Worm (Caenorhabditis elegans) whole organism, mixed stage, embryonic: ENCODE data around the gene irk-1.
A peak's percentile ranks its signal among the peaks of the same experiment; 100 is the strongest.

Experiments used
- M03D4.4 ChIP-seq: sonication (generic microtip); optimal IDR thresholded peaks from 2 replicates; lab custom pipeline; 2017; ENCODE audit warnings: mild to moderate bottlenecking, missing genetic modification characterization, missing compliant biosample characterization
- bed-3 ChIP-seq: fragments of 200-800 bp; sonication (Bioruptor generic); optimal IDR thresholded peaks from 3 replicates; lab custom pipeline; 2018; ENCODE audit warnings: mild to moderate bottlenecking, missing genetic modification characterization, moderate library complexity, missing compliant biosample characterization
- blmp-1 ChIP-seq: fragments of 150-350 bp; optimal IDR thresholded peaks from 2 replicates; lab custom pipeline; 2014; ENCODE audit warnings: missing biosample characterization, missing genetic modification characterization
- ceh-39 ChIP-seq: fragments of 150-350 bp; optimal IDR thresholded peaks from 2 replicates; lab custom pipeline; 2014; ENCODE audit warnings: missing biosample characterization, missing genetic modification characterization
- ceh-43 ChIP-seq: fragments of 200-800 bp; sonication (Bioruptor generic); optimal IDR thresholded peaks from 2 replicates; lab custom pipeline; 2018; ENCODE audit warnings: mild to moderate bottlenecking, missing genetic modification characterization, moderate library complexity, missing compliant biosample characterization
- ceh-83 ChIP-seq: fragments of 200-800 bp; sonication (Bioruptor generic); optimal IDR thresholded peaks from 2 replicates; lab custom pipeline; 2018; ENCODE audit warnings: mild to moderate bottlenecking, missing genetic modification characterization, missing compliant biosample characterization
- ces-1 ChIP-seq: fragments of 150-350 bp; optimal IDR thresholded peaks from 2 replicates; lab custom pipeline; 2014; ENCODE audit warnings: missing biosample characterization, missing genetic modification reagents, missing genetic modification characterization
- cnd-1 ChIP-seq: fragments of 200-800 bp; sonication (Bioruptor generic); optimal IDR thresholded peaks from 2 replicates; lab custom pipeline; 2018; ENCODE audit warnings: mild to moderate bottlenecking, missing genetic modification characterization, missing compliant biosample characterization
- drap-1 ChIP-seq: fragments of 200-800 bp; sonication (Bioruptor generic); optimal IDR thresholded peaks from 3 replicates; lab custom pipeline; 2018; ENCODE audit warnings: mild to moderate bottlenecking, missing genetic modification characterization, missing compliant biosample characterization
- elt-1 ChIP-seq: sonication (generic microtip); optimal IDR thresholded peaks from 2 replicates; lab custom pipeline; 2017; ENCODE audit warnings: missing genetic modification characterization, mild to moderate bottlenecking, missing compliant biosample characterization, antibody characterized with exemption, moderate library complexity, borderline replicate concordance; ENCODE audit not compliant: insufficient read depth
- elt-3 ChIP-seq: fragments of 150-350 bp; optimal IDR thresholded peaks from 2 replicates; lab custom pipeline; 2014; ENCODE audit warnings: missing biosample characterization, missing genetic modification characterization
- flh-1 ChIP-seq: fragments of 200-800 bp; sonication (Bioruptor generic); optimal IDR thresholded peaks from 2 replicates; lab custom pipeline; 2018; ENCODE audit warnings: mild to moderate bottlenecking, missing genetic modification characterization, moderate library complexity, missing compliant biosample characterization
- ham-2 ChIP-seq: fragments of 200-800 bp; sonication (Bioruptor generic); optimal IDR thresholded peaks from 2 replicates; lab custom pipeline; 2018; ENCODE audit warnings: mild to moderate bottlenecking, missing genetic modification characterization, missing compliant biosample characterization
- hlh-1 ChIP-seq: fragments of 150-350 bp; optimal IDR thresholded peaks from 2 replicates; lab custom pipeline; 2014; ENCODE audit warnings: missing biosample characterization, missing genetic modification reagents, missing genetic modification characterization
- lin-13 ChIP-seq: fragments of 150-350 bp; optimal IDR thresholded peaks from 2 replicates; lab custom pipeline; 2014; ENCODE audit warnings: missing biosample characterization, missing genetic modification characterization
- lin-32 ChIP-seq: fragments of 200-800 bp; sonication (Bioruptor generic); optimal IDR thresholded peaks from 2 replicates; lab custom pipeline; 2018; ENCODE audit warnings: mild to moderate bottlenecking, missing genetic modification characterization, missing compliant biosample characterization
- lsy-2 ChIP-seq: fragments of 150-350 bp; optimal IDR thresholded peaks from 2 replicates; lab custom pipeline; 2014; ENCODE audit warnings: missing biosample characterization, missing genetic modification characterization
- mab-5 ChIP-seq: fragments of 150-350 bp; optimal IDR thresholded peaks from 2 replicates; lab custom pipeline; 2014; ENCODE audit warnings: missing biosample characterization, missing genetic modification characterization
- mep-1 ChIP-seq: fragments of 150-350 bp; optimal IDR thresholded peaks from 2 replicates; lab custom pipeline; 2017; ENCODE audit warnings: missing biosample characterization, missing genetic modification reagents, missing genetic modification characterization, inconsistent platforms
- mls-2 ChIP-seq: sonication (generic microtip); optimal IDR thresholded peaks from 2 replicates; lab custom pipeline; 2016; ENCODE audit warnings: mild to moderate bottlenecking, missing genetic modification characterization, moderate library complexity, missing compliant biosample characterization
- nhr-12 ChIP-seq: fragments of 150-350 bp; optimal IDR thresholded peaks from 2 replicates; lab custom pipeline; 2014; ENCODE audit warnings: missing biosample characterization, missing genetic modification characterization
- nhr-2 ChIP-seq: fragments of 150-350 bp; optimal IDR thresholded peaks from 2 replicates; lab custom pipeline; 2014; ENCODE audit warnings: missing biosample characterization, missing genetic modification characterization
- nhr-237 ChIP-seq: fragments of 150-350 bp; optimal IDR thresholded peaks from 2 replicates; lab custom pipeline; 2014; ENCODE audit warnings: missing biosample characterization, missing genetic modification characterization
- nhr-28 ChIP-seq: fragments of 150-350 bp; optimal IDR thresholded peaks from 2 replicates; lab custom pipeline; 2014; ENCODE audit warnings: missing biosample characterization, missing genetic modification characterization
- nhr-76 ChIP-seq: sonication (generic microtip); optimal IDR thresholded peaks from 2 replicates; lab custom pipeline; 2017; ENCODE audit warnings: missing biosample characterization, missing genetic modification characterization
- pha-4 ChIP-seq: fragments of 150-350 bp; optimal IDR thresholded peaks from 2 replicates; lab custom pipeline; 2018; ENCODE audit warnings: missing biosample characterization, missing genetic modification reagents, missing genetic modification characterization
- sem-2 ChIP-seq: fragments of 200-800 bp; sonication (Bioruptor generic); optimal IDR thresholded peaks from 2 replicates; lab custom pipeline; 2018; ENCODE audit warnings: mild to moderate bottlenecking, missing genetic modification characterization, missing compliant biosample characterization
- snpc-4 ChIP-seq: fragments of 150-350 bp; optimal IDR thresholded peaks from 2 replicates; lab custom pipeline; 2014; ENCODE audit warnings: missing biosample characterization, missing genetic modification characterization
- sptf-1 ChIP-seq: sonication (generic microtip); optimal IDR thresholded peaks from 2 replicates; lab custom pipeline; 2017; ENCODE audit warnings: mild to moderate bottlenecking, missing genetic modification characterization, moderate library complexity, missing compliant biosample characterization
- tbx-8 ChIP-seq: fragments of 200-800 bp; sonication (Bioruptor generic); optimal IDR thresholded peaks from 2 replicates; lab custom pipeline; 2018; ENCODE audit warnings: mild to moderate bottlenecking, missing genetic modification characterization, moderate library complexity, missing compliant biosample characterization
- unc-120 ChIP-seq: sonication (generic microtip); optimal IDR thresholded peaks from 2 replicates; lab custom pipeline; 2017; ENCODE audit warnings: missing genetic modification characterization, missing compliant biosample characterization; ENCODE audit not compliant: poor library complexity, severe bottlenecking
- unc-39 ChIP-seq: fragments of 150-350 bp; optimal IDR thresholded peaks from 2 replicates; lab custom pipeline; 2014; ENCODE audit warnings: missing biosample characterization, missing genetic modification characterization
- unc-62 ChIP-seq: fragments of 150-350 bp; optimal IDR thresholded peaks from 2 replicates; lab custom pipeline; 2014; ENCODE audit warnings: missing biosample characterization, missing genetic modification reagents, missing genetic modification characterization
- zip-8 ChIP-seq: fragments of 150-350 bp; optimal IDR thresholded peaks from 2 replicates; lab custom pipeline; 2014; ENCODE audit warnings: missing biosample characterization, missing genetic modification characterization
- ztf-11 ChIP-seq: fragments of 150-350 bp; optimal IDR thresholded peaks from 2 replicates; lab custom pipeline; 2014; ENCODE audit warnings: missing biosample characterization, missing genetic modification characterization

The irk-1 gene

DNA sequence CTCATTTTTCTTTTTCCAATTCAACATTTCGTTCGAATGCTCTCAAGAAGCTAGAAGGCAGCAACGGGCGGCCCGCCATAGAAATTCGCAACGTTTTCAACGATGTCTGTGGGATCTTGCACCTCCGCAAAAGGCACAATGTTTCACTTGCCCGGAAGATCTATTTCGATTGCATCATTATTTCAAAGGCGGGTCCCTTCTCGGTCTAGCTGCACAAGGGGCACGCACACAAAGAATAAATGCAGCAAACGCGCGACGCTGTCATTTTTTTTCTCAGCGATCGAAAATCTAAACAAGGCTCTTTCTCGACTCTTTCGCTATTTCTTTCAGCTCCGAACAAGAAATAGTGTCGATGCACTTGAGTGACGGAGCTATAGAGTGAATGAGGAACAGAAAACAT lies 32.9 kb downstream of the irk-1 start:
- TF ChIP-seq ces-1 (GFP tag; lab: Kevin White, UChicago) = peak; percentile 1
- TF ChIP-seq ceh-43 = no peak

DNA sequence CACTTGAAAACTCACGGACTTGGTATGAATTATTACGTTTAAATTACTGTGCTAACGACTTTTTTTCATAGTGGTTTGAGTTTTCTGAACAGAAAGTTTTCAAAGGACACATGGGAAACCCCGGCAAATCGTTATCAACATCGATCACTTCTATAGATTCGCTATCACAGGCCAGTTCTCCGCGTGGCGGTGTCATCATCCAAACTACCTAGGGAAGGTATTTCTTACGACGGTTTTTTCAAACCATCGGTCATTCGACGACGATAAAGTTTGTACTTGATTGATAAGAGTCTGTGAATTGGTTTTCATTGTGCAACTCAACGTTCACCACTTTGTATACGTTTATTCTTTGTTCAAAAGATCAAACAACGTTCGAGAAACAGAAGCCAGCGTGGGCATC lies 33.4 kb downstream of the irk-1 start:
- TF ChIP-seq ceh-39 = no peak
- TF ChIP-seq nhr-28 = no peak
- TF ChIP-seq pha-4 (tag; lab: Kevin White, UChicago) = no peak
- no peak for TF ChIP-seq flh-1 (GFP tag; lab: Kevin White, UChicago)
- no peak for TF ChIP-seq nhr-76 (tag; lab: Kevin White, UChicago)
- no peak for TF ChIP-seq lsy-2 (tag; lab: Kevin White, UChicago)

DNA sequence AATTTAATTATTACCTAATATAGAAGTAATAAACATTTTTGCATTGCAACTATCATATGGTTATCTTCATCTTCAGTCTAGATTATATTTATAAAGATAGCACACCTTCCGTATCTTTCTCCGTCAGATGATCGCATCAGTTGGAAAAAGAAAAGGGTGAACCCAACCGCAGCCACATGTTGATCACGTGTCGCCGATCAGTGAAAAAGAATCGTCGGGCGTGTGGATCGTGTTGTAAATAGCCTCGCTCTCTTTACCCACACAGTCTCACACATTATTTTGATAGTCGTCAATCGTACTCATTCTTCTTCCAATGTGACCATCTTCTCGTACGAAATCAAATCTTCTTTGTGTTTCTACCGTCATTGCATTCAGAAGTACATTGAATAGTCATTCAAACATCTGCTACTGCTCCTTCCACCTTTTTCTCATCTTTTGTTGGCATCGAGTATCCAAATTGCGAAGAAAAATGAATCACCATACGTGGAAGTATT lies 34.0 kb downstream of the irk-1 start:
- TF ChIP-seq drap-1 (GFP tag; lab: Kevin White, UChicago) (no peak), cnd-1 (tag; lab: Kevin White, UChicago) (no peak), sptf-1 (tag; lab: Kevin White, UChicago) (no peak), ham-2 (GFP tag; lab: Kevin White, UChicago) (peak; percentile 58), zip-8 (no peak), blmp-1 (tag; lab: Kevin White, UChicago) (no peak), nhr-2 (tag; lab: Kevin White, UChicago) (no peak), mls-2 (tag; lab: Kevin White, UChicago) (no peak), unc-62 (GFP tag; lab: Kevin White, UChicago) (peak; percentile 82), lsy-2 (tag; lab: Kevin White, UChicago) (peak; percentile 10), nhr-76 (tag; lab: Kevin White, UChicago) (no peak), pha-4 (tag; lab: Kevin White, UChicago) (peak; percentile 42), lin-32 (GFP tag; lab: Kevin White, UChicago) (no peak), ces-1 (GFP tag; lab: Kevin White, UChicago) (no peak), unc-120 (tag; lab: Kevin White, UChicago) (peak; percentile 35), nhr-12 (tag; lab: Kevin White, UChicago) (no peak), tbx-8 (GFP tag; lab: Kevin White, UChicago) (peak; percentile 17), sem-2 (GFP tag; lab: Kevin White, UChicago) (no peak), lin-13 (tag; lab: Kevin White, UChicago) (no peak), nhr-28 (no peak), ceh-39 (no peak), nhr-237 (tag; lab: Kevin White, UChicago) (peak; percentile 36), mab-5 (tag; lab: Kevin White, UChicago) (no peak), unc-39 (tag; lab: Kevin White, UChicago) (no peak), flh-1 (GFP tag; lab: Kevin White, UChicago) (no peak), snpc-4 (tag; lab: Kevin White, UChicago) (no peak), ztf-11 (tag; lab: Kevin White, UChicago) (no peak), elt-1 (peak; percentile 98), hlh-1 (tag; lab: Kevin White, UChicago) (peak; percentile 45), ceh-83 (GFP tag; lab: Kevin White, UChicago) (peak; percentile 23), elt-3 (tag; lab: Kevin White, UChicago) (peak; percentile 89), mep-1 (tag; lab: Kevin White, UChicago) (peak; percentile 39), M03D4.4 (no peak), bed-3 (GFP tag; lab: Kevin White, UChicago) (no peak), ceh-43 (no peak)

DNA sequence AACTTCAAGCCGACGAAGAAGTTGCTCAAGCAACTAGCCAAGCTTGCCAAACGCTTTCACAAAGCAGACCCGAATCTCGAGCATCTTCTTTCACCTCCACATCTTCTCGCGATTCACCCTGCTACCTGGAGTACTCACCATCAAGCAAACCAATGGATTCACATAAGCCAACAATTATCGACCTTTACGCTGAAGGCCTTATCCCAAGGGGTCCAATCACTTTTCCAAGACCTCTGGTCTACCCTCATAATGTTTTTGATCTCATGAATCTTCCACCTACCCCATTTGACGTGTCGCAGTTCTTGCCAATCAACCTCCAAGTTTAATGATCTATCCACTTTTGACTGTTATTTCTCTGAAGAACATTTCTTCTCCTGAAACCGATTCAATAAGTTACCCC lies 34.6 kb downstream of the irk-1 start:
- TF ChIP-seq zip-8 (no peak), bed-3 (GFP tag; lab: Kevin White, UChicago) (no peak), blmp-1 (tag; lab: Kevin White, UChicago) (no peak), snpc-4 (tag; lab: Kevin White, UChicago) (no peak), tbx-8 (GFP tag; lab: Kevin White, UChicago) (no peak), nhr-12 (tag; lab: Kevin White, UChicago) (no peak), ztf-11 (tag; lab: Kevin White, UChicago) (no peak), elt-3 (tag; lab: Kevin White, UChicago) (no peak), nhr-28 (no peak)
